Worm (Caenorhabditis elegans): Measurements from ENCODE around the gene F28H6.7.

F28H6.7 gene

DNA sequence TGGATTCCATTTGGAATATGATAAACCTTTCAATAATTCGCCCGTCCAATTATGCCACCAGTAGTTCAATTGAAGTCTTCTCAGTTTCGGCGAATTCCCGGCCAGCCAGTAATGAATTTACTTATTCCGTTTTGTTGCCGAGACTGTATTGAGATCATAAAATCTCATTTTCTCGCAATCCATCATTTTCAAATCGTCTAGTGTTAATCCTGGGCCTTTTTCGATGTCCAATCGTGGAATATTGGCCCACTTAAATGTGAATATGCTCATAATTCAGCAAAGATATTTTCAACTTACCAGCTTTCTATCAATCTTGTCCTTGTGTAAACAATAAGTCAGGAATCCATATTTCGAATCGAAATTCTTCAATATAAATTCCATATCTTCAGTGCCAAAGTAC is 36.7 kb downstream of the F28H6.7 start:
- TF ChIP-seq hlh-6 (tag; optimal IDR thresholded peaks at IDR 0.05) (no peak), unc-55 (GFP tag; optimal IDR thresholded peaks at IDR 0.05) (no peak), T23F11.4 (GFP tag; optimal IDR thresholded peaks at IDR 0.05) (no peak), ceh-45 (GFP tag; IDR thresholded peaks at IDR 0.05) (no peak), ceh-30 (tag; optimal IDR thresholded peaks at IDR 0.05) (no peak), pag-3 (tag; optimal IDR thresholded peaks at IDR 0.05; ENCODE audit: borderline replicate concordance) (no peak), hlh-30 (tag; optimal IDR thresholded peaks at IDR 0.05; ENCODE audit: insufficient read depth) (no peak), lim-6 (tag; optimal IDR thresholded peaks at IDR 0.05) (no peak), ets-4 (tag; optimal IDR thresholded peaks at IDR 0.05) (no peak), Y22D7AL.16 (tag; optimal IDR thresholded peaks at IDR 0.05) (no peak), dmd-4 (tag; optimal IDR thresholded peaks at IDR 0.05; ENCODE audit: borderline replicate concordance) (no peak), madf-2 (tag; optimal IDR thresholded peaks at IDR 0.05) (no peak)

DNA sequence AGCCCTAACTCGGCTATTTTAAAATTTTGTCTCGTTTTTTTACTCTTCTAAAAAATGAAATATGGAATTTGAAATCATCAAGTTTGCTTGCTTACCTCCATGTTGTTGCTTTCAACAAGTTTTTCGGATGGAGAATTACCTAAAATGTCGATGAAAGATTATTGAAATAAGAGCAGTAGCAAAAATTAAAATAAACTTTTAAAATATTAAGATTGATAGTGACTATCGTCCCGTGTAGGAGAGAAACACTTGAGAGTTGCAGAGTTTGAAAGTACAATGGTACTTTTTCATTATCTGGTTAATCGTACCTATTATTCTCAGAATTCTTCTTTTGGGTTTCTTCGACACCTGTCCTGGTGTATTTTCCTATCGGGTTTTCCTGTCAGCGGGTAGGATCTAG is 41.0 kb downstream of the F28H6.7 start, which contains the start of gene ceh-90:
ceh-90 (minus strand) TSS at position 101 of the 400 bp plus-strand sequence.
- TF ChIP-seq ceh-19 (GFP tag; optimal IDR thresholded peaks at IDR 0.05) (no peak), elt-4 (tag; optimal IDR thresholded peaks at IDR 0.05) (no peak), pros-1 (tag; optimal IDR thresholded peaks at IDR 0.05) (no peak), rnt-1 (tag; optimal IDR thresholded peaks at IDR 0.05) (no peak), hlh-6 (tag; optimal IDR thresholded peaks at IDR 0.05) (no peak), odd-2 (tag; optimal IDR thresholded peaks at IDR 0.05) (no peak), ama-1 (optimal IDR thresholded peaks at IDR 0.05) (no peak), F13H6.1 (tag; optimal IDR thresholded peaks at IDR 0.05) (no peak), ref-2 (tag; optimal IDR thresholded peaks at IDR 0.05) (no peak), fax-1 (tag; optimal IDR thresholded peaks at IDR 0.05) (no peak), unc-3 (GFP tag; conservative IDR thresholded peaks at IDR 0.05) (no peak), unc-3 (tag; optimal IDR thresholded peaks at IDR 0.05) (no peak), unc-86 (tag; optimal IDR thresholded peaks at IDR 0.05) (no peak)

DNA sequence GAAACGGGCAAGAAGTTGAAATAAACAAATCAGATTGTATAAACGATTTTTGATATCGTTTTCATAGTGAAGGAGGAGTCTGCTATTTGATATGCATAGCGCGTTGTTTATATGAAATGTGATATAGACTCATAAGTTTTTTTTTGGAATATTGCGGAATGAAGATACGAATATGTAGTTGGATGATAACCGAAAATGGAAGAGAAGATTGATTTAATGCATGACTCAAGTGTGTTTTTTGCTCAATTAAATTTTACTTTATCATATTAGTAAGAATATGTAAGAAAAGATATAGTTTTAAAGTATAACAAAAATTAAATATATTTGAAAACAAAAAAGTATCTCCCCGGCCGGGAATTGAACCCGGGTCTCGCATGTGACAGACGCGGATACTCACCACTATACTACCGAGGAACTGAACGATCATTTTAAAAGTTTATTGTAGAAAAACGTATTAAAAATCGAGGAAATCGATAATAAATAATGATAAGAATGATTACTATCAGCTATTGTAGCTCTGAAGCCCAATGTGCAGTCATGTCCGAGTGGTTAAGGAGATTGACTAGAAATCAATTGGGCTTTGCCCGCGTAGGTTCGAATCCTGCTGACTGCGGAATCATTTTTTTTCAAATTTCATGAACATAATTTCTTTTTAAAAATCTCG is 45.9 kb downstream of the F28H6.7 start, which contains the start of gene lgc-25:
lgc-25 (minus strand) TSS at position 51 of the 664 bp plus-strand sequence.
- no peak for TF ChIP-seq T23F11.4 (GFP tag; optimal IDR thresholded peaks at IDR 0.05)
- no peak for TF ChIP-seq dve-1 (tag; optimal IDR thresholded peaks at IDR 0.05)
- TF ChIP-seq hlh-13 (GFP tag; optimal IDR thresholded peaks at IDR 0.05) = no peak
- no peak for TF ChIP-seq ceh-24 (tag; optimal IDR thresholded peaks at IDR 0.05)
- TF ChIP-seq lin-11 (tag; optimal IDR thresholded peaks at IDR 0.05) = no peak
- no peak for TF ChIP-seq npax-4 (tag; optimal IDR thresholded peaks at IDR 0.05)
- TF ChIP-seq ztf-16 (tag; optimal IDR thresholded peaks at IDR 0.05) = no peak
- no peak for TF ChIP-seq nhr-232 (tag; optimal IDR thresholded peaks at IDR 0.05)
- no peak for TF ChIP-seq ama-1 (optimal IDR thresholded peaks at IDR 0.05)
- no peak for TF ChIP-seq ttx-3 (tag; optimal IDR thresholded peaks at IDR 0.05)
- TF ChIP-seq tbx-7 (tag; optimal IDR thresholded peaks at IDR 0.05) = no peak
- TF ChIP-seq unc-86 (tag; optimal IDR thresholded peaks at IDR 0.05) = no peak

DNA sequence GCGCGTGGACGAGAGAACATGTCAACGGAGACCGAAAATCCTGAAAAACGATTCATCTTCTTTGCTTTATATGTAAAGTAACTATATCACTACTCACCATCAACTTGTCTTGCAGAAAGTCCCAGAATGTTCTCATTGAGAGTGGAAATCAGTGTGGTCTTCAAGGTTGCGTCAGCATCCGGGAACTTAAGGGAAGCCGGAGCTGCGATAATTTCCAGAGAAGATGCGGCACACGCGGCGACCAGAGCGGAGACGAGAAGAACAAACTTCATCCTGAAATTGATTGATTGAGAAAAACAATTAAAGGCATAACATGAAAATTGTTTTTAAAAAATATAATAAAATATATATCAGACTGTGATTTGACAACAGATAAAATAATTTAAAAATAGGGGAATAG is 48.3 kb downstream of the F28H6.7 start, which contains the start of gene vha-20:
vha-20 (minus strand) TSS at position 273 of the 400 bp plus-strand sequence.
- no peak for TF ChIP-seq T23F11.4 (GFP tag; optimal IDR thresholded peaks at IDR 0.05)
- no peak for TF ChIP-seq hlh-6 (tag; optimal IDR thresholded peaks at IDR 0.05)
- no peak for TF ChIP-seq eyg-1 (tag; optimal IDR thresholded peaks at IDR 0.05)
- no peak for TF ChIP-seq ceh-22 (tag; optimal IDR thresholded peaks at IDR 0.05)
- TF ChIP-seq sdc-2 (tag; optimal IDR thresholded peaks at IDR 0.05) = no peak
- TF ChIP-seq nhr-232 (tag; optimal IDR thresholded peaks at IDR 0.05) = no peak
- no peak for TF ChIP-seq ama-1 (optimal IDR thresholded peaks at IDR 0.05)
- no peak for TF ChIP-seq ceh-18 (tag; optimal IDR thresholded peaks at IDR 0.05)
- TF ChIP-seq nfya-1 (tag; optimal IDR thresholded peaks at IDR 0.05) = no peak
- TF ChIP-seq che-1 (tag; optimal IDR thresholded peaks at IDR 0.05) = no peak
- TF ChIP-seq F13H6.1 (tag; optimal IDR thresholded peaks at IDR 0.05) = no peak
- TF ChIP-seq odd-2 (tag; optimal IDR thresholded peaks at IDR 0.05) = no peak
- TF ChIP-seq elt-4 (tag; optimal IDR thresholded peaks at IDR 0.05) = no peak
- no peak for TF ChIP-seq pha-4 (tag; optimal IDR thresholded peaks at IDR 0.05)
- TF ChIP-seq unc-3 (GFP tag; conservative IDR thresholded peaks at IDR 0.05) = no peak
- no peak for TF ChIP-seq unc-3 (tag; optimal IDR thresholded peaks at IDR 0.05)
- no peak for TF ChIP-seq ref-2 (tag; optimal IDR thresholded peaks at IDR 0.05)
- TF ChIP-seq gmeb-2 (tag; optimal IDR thresholded peaks at IDR 0.05) = no peak
- TF ChIP-seq ceh-45 (GFP tag; IDR thresholded peaks at IDR 0.05) = no peak

All from whole organism, late embryonic.